Worm (Caenorhabditis elegans): ENCODE measurements around the gene nep-8.

DNA sequence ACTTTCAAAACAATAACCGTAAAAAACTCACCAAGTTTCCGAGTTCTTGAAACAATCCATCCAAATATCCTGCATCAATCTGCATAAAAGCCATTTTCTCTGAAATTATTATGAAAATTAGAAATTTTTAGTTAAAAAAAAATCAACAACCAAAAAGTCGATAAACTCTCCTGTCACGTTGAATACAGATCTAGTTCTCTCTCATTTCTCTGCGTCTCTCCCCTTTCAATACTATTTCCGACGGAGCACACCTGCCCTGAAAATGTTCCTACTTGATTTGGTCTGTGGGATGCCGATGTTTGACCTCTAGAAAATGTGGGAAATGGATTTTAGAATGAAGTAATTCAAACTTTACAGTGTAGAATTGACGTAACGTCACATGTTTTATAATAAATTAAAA is 16.1 kb upstream of the nep-8 start, which contains the start of gene T06D4.6:
- TF ChIP-seq sptf-2 (GFP tag; optimal IDR thresholded peaks at IDR 0.05) = no peak
- no peak for TF ChIP-seq snpc-4 (GFP tag; optimal IDR thresholded peaks at IDR 0.05)
- TF ChIP-seq snpc-4 (tag; optimal IDR thresholded peaks at IDR 0.05) = no peak
- no peak for TF ChIP-seq ztf-22 (GFP tag; optimal IDR thresholded peaks at IDR 0.05)
- no peak for TF ChIP-seq unc-62 (GFP tag; optimal IDR thresholded peaks at IDR 0.05)
- TF ChIP-seq lin-35 (GFP tag; optimal IDR thresholded peaks at IDR 0.05) = no peak
- TF ChIP-seq nfya-1 (tag; optimal IDR thresholded peaks at IDR 0.05; ENCODE audit: borderline replicate concordance, insufficient read depth) = no peak
- no peak for TF ChIP-seq hlh-12 (tag; optimal IDR thresholded peaks at IDR 0.05)
- TF ChIP-seq athp-1 (tag; optimal IDR thresholded peaks at IDR 0.05) = no peak
- TF ChIP-seq ztf-25 (GFP tag; IDR thresholded peaks at IDR 0.05) = no peak
- TF ChIP-seq ceh-40 (GFP tag; IDR thresholded peaks at IDR 0.05) = no peak
- no peak for TF ChIP-seq dpff-1 (tag; optimal IDR thresholded peaks at IDR 0.05)
- TF ChIP-seq tbx-9 (tag; optimal IDR thresholded peaks at IDR 0.05; ENCODE audit: borderline replicate concordance) = no peak
- no peak for TF ChIP-seq ztf-26 (tag; optimal IDR thresholded peaks at IDR 0.05)
